Worm (Caenorhabditis elegans) whole organism, L2 larva: ENCODE results near the gene rars-2.

Experiments
- C34F6.9 ChIP-seq: fragments of 150-350 bp; optimal IDR thresholded peaks from 2 replicates; lab custom pipeline; 2014; ENCODE audit warnings: missing biosample characterization, missing genetic modification characterization
- F13H6.1 ChIP-seq: sonication (generic microtip); optimal IDR thresholded peaks from 2 replicates; lab custom pipeline; 2016; ENCODE audit warnings: missing genetic modification characterization, missing compliant biosample characterization
- R02D3.7 ChIP-seq: fragments of 150-350 bp; optimal IDR thresholded peaks from 2 replicates; lab custom pipeline; 2014; ENCODE audit warnings: missing biosample characterization, missing genetic modification characterization
- Y55F3AM.14 ChIP-seq: fragments of 200-800 bp; sonication (Bioruptor generic); optimal IDR thresholded peaks from 2 replicates; lab custom pipeline; 2018; ENCODE audit warnings: mild to moderate bottlenecking, missing genetic modification characterization, missing compliant biosample characterization
- ZK546.5 ChIP-seq: sonication (generic microtip); optimal IDR thresholded peaks from 2 replicates; lab custom pipeline; 2017; ENCODE audit warnings: missing biosample characterization, missing genetic modification characterization
- blmp-1 ChIP-seq: sonication (generic microtip); optimal IDR thresholded peaks from 2 replicates; lab custom pipeline; 2017; ENCODE audit warnings: missing genetic modification characterization, mild to moderate bottlenecking, missing compliant biosample characterization, antibody characterized with exemption, moderate library complexity; ENCODE audit not compliant: insufficient read depth
- ceh-82 ChIP-seq: fragments of 150-350 bp; optimal IDR thresholded peaks from 2 replicates; lab custom pipeline; 2014; ENCODE audit warnings: missing biosample characterization, missing genetic modification characterization
- elt-1 ChIP-seq: fragments of 150-350 bp; optimal IDR thresholded peaks from 2 replicates; lab custom pipeline; 2014; ENCODE audit warnings: missing biosample characterization, missing genetic modification characterization
- fos-1 ChIP-seq: fragments of 150-350 bp; optimal IDR thresholded peaks from 2 replicates; lab custom pipeline; 2014; ENCODE audit warnings: missing biosample characterization, missing genetic modification characterization
- lin-13 ChIP-seq: fragments of 150-350 bp; optimal IDR thresholded peaks from 2 replicates; lab custom pipeline; 2014; ENCODE audit warnings: missing biosample characterization, missing genetic modification reagents, missing genetic modification characterization
- lsy-2 ChIP-seq, 2 experiments: fragments of 150-350 bp in 1 of 2; sonication (generic microtip) in 1 of 2; optimal IDR thresholded peaks; 2 replicates each; lab custom pipeline; 2014 to 2017; ENCODE audit warnings: missing biosample characterization in 2 of 2, missing genetic modification characterization in 2 of 2
- mab-5 ChIP-seq: fragments of 150-350 bp; optimal IDR thresholded peaks from 2 replicates; lab custom pipeline; 2014; ENCODE audit warnings: missing biosample characterization, missing genetic modification characterization
- mbf-1 ChIP-seq: sonication (generic microtip); optimal IDR thresholded peaks from 2 replicates; lab custom pipeline; 2017; ENCODE audit warnings: missing biosample characterization, missing genetic modification characterization
- mdl-1 ChIP-seq, 2 experiments: fragments of 150-350 bp in 1 of 2; sonication (generic microtip) in 1 of 2; optimal IDR thresholded peaks; 2 replicates each; lab custom pipeline; 2017; ENCODE audit warnings: missing biosample characterization in 2 of 2, missing genetic modification characterization in 2 of 2
- nhr-10 ChIP-seq: sonication (generic microtip); optimal IDR thresholded peaks from 2 replicates; lab custom pipeline; 2017; ENCODE audit warnings: missing biosample characterization, missing genetic modification characterization
- nhr-12 ChIP-seq: fragments of 150-350 bp; optimal IDR thresholded peaks from 2 replicates; lab custom pipeline; 2014; ENCODE audit warnings: missing biosample characterization, missing genetic modification characterization
- nhr-21 ChIP-seq: fragments of 150-350 bp; optimal IDR thresholded peaks from 2 replicates; lab custom pipeline; 2014; ENCODE audit warnings: missing biosample characterization, missing genetic modification characterization
- nhr-23 ChIP-seq: fragments of 150-350 bp; optimal IDR thresholded peaks from 2 replicates; lab custom pipeline; 2014; ENCODE audit warnings: missing biosample characterization, missing genetic modification reagents, missing genetic modification characterization
- nhr-237 ChIP-seq: fragments of 150-350 bp; optimal IDR thresholded peaks from 2 replicates; lab custom pipeline; 2014; ENCODE audit warnings: missing biosample characterization, missing genetic modification characterization
- nhr-25 ChIP-seq: fragments of 150-350 bp; sonication (generic microtip); optimal IDR thresholded peaks from 3 replicates; lab custom pipeline; 2014; ENCODE audit warnings: missing biosample characterization, missing genetic modification characterization
- nhr-6 ChIP-seq: fragments of 150-350 bp; optimal IDR thresholded peaks from 2 replicates; lab custom pipeline; 2014; ENCODE audit warnings: missing biosample characterization, missing genetic modification characterization
- nhr-77 ChIP-seq: fragments of 150-350 bp; optimal IDR thresholded peaks from 2 replicates; lab custom pipeline; 2014; ENCODE audit warnings: missing biosample characterization, missing genetic modification characterization
- sem-4 ChIP-seq: fragments of 150-350 bp; optimal IDR thresholded peaks from 2 replicates; lab custom pipeline; 2014; ENCODE audit warnings: missing biosample characterization, missing genetic modification reagents, missing genetic modification characterization
- skn-1 ChIP-seq: sonication (generic microtip); optimal IDR thresholded peaks from 2 replicates; lab custom pipeline; 2017; ENCODE audit warnings: missing biosample characterization, missing genetic modification characterization
- sma-3 ChIP-seq: sonication (generic microtip); optimal IDR thresholded peaks from 2 replicates; lab custom pipeline; 2016; ENCODE audit warnings: missing genetic modification reagents, missing genetic modification characterization, missing compliant biosample characterization
- sma-9 ChIP-seq, 2 experiments: fragments of 150-350 bp in 1 of 2; sonication (generic microtip) in 1 of 2; optimal IDR thresholded peaks; 2 replicates each; lab custom pipeline; 2014 to 2016; ENCODE audit warnings: missing genetic modification characterization in 2 of 2, mild to moderate bottlenecking in 1 of 2, missing biosample characterization in 1 of 2, missing compliant biosample characterization in 1 of 2, missing genetic modification reagents in 1 of 2, moderate library complexity in 1 of 2
- snpc-4 ChIP-seq: fragments of 150-350 bp; optimal IDR thresholded peaks from 2 replicates; lab custom pipeline; 2014; ENCODE audit warnings: missing biosample characterization, missing genetic modification characterization
- unc-39 ChIP-seq: fragments of 150-350 bp; optimal IDR thresholded peaks from 2 replicates; lab custom pipeline; 2014; ENCODE audit warnings: missing biosample characterization, missing genetic modification characterization
- zag-1 ChIP-seq: fragments of 150-350 bp; optimal IDR thresholded peaks from 2 replicates; lab custom pipeline; 2014; ENCODE audit warnings: missing biosample characterization, missing genetic modification characterization
- ztf-1 ChIP-seq: fragments of 200-800 bp; sonication (Bioruptor generic); conservative IDR thresholded peaks from 2 replicates; pipeline ENCODE4 v1.3.6; 2022; ENCODE audit warnings: missing genetic modification characterization, missing compliant biosample characterization
- ztf-4 ChIP-seq: fragments of 150-350 bp; optimal IDR thresholded peaks from 2 replicates; lab custom pipeline; 2014; ENCODE audit warnings: missing biosample characterization, missing genetic modification characterization

Gene rars-2

ce11 chrII:6138138-6138537, 12.8 kb downstream of the rars-2 start:
- TF ChIP-seq mab-5 (tag; lab: Kevin White, UChicago) (no peak), R02D3.7 (no peak), nhr-77 (tag; lab: Kevin White, UChicago) (no peak), zag-1 (no peak), lin-13 (GFP tag; lab: Kevin White, UChicago) (no peak), sem-4 (tag; lab: Kevin White, UChicago) (no peak), nhr-237 (tag; lab: Kevin White, UChicago) (no peak), snpc-4 (tag; lab: Kevin White, UChicago) (no peak), mbf-1 (tag; lab: Kevin White, UChicago) (no peak), nhr-23 (no peak), nhr-12 (no peak), mdl-1 (tag; optimal IDR thresholded peaks at IDR 0.05; lab: Kevin White, UChicago) (no peak), C34F6.9 (tag; lab: Kevin White, UChicago) (no peak), sma-9 (GFP tag; optimal IDR thresholded peaks at IDR 0.05; lab: Kevin White, UChicago) (no peak), sma-9 (tag; optimal IDR thresholded peaks at IDR 0.05; lab: Kevin White, UChicago) (no peak)
- TF ChIP-seq, all 48 proteins: peak for 0

- no peak for TF ChIP-seq ztf-4
- TF ChIP-seq skn-1, result no peak
- no peak for TF ChIP-seq unc-39 (tag; lab: Kevin White, UChicago)
- TF ChIP-seq mdl-1 (tag; optimal IDR thresholded peaks at IDR 0.05; lab: Kevin White, UChicago), result no peak
- TF ChIP-seq, all 48 proteins: peak for 0
Measured at ce11 chrII:6139484-6139883, 14.1 kb downstream of the rars-2 start.

ce11 chrII:6142539-6142938, 17.2 kb downstream of the rars-2 start:
- TF ChIP-seq mbf-1 (tag; lab: Kevin White, UChicago) (no peak), skn-1 (no peak)

- no peak for TF ChIP-seq mab-5 (tag; lab: Kevin White, UChicago)
- no peak for TF ChIP-seq lsy-2 (tag; optimal IDR thresholded peaks at IDR 0.05; lab: Kevin White, UChicago)
- TF ChIP-seq ceh-82 (tag; lab: Kevin White, UChicago), result no peak
- no peak for TF ChIP-seq sem-4 (tag; lab: Kevin White, UChicago)
- TF ChIP-seq ZK546.5 (tag; lab: Kevin White, UChicago), result no peak
Measured at ce11 chrII:6147131-6147530, 21.8 kb downstream of the rars-2 start.

- TF ChIP-seq nhr-23, result no peak
- TF ChIP-seq sma-9 (GFP tag; optimal IDR thresholded peaks at IDR 0.05; lab: Kevin White, UChicago), result peak; percentile 33
- no peak for TF ChIP-seq sma-9 (tag; optimal IDR thresholded peaks at IDR 0.05; lab: Kevin White, UChicago)
- peak in 1 of 2 experiments; percentile 21 for TF ChIP-seq lsy-2 (tag; optimal IDR thresholded peaks at IDR 0.05; lab: Kevin White, UChicago)
- peak; percentile 14 for TF ChIP-seq zag-1
- TF ChIP-seq, all 48 proteins: peak for 3
Measured at ce11 chrII:6148369-6148768, 23.0 kb downstream of the rars-2 start.

- TF ChIP-seq lsy-2 (tag; optimal IDR thresholded peaks at IDR 0.05; lab: Kevin White, UChicago) (peak in 1 of 2 experiments; percentile 0), Y55F3AM.14 (no peak)
Measured at ce11 chrII:6149434-6149833, 24.1 kb downstream of the rars-2 start.

- no peak for TF ChIP-seq nhr-237 (tag; lab: Kevin White, UChicago)
Measured at ce11 chrII:6158111-6158510, 32.8 kb downstream of the rars-2 start.

ce11 chrII:6160994-6161393, 35.6 kb downstream of the rars-2 start, which contains the start of gene exp-1:
TSS of gene exp-1 (minus strand) at chrII:6161094.
- no peak for TF ChIP-seq nhr-10 (tag; lab: Kevin White, UChicago)
- TF ChIP-seq unc-39 (tag; lab: Kevin White, UChicago), result no peak
- TF ChIP-seq mdl-1 (tag; optimal IDR thresholded peaks at IDR 0.05; lab: Kevin White, UChicago), result no peak
- TF ChIP-seq nhr-237 (tag; lab: Kevin White, UChicago), result no peak
- no peak for TF ChIP-seq zag-1
- TF ChIP-seq sma-9 (GFP tag; optimal IDR thresholded peaks at IDR 0.05; lab: Kevin White, UChicago), result no peak
- no peak for TF ChIP-seq sma-9 (tag; optimal IDR thresholded peaks at IDR 0.05; lab: Kevin White, UChicago)
- no peak for TF ChIP-seq F13H6.1
- no peak for TF ChIP-seq nhr-21 (tag; lab: Kevin White, UChicago)
- no peak for TF ChIP-seq sem-4 (tag; lab: Kevin White, UChicago)
- TF ChIP-seq nhr-12, result no peak
- no peak for TF ChIP-seq ztf-1 (GFP tag; lab: Robert Waterston, UW)
- TF ChIP-seq nhr-77 (tag; lab: Kevin White, UChicago), result no peak
- TF ChIP-seq nhr-6 (tag; lab: Kevin White, UChicago), result no peak
- no peak for TF ChIP-seq skn-1
- TF ChIP-seq ztf-4, result no peak
- TF ChIP-seq sma-3 (GFP tag; lab: Kevin White, UChicago), result no peak
- TF ChIP-seq fos-1 (tag; lab: Kevin White, UChicago), result no peak
- TF ChIP-seq elt-1 (tag; lab: Kevin White, UChicago), result no peak
- TF ChIP-seq blmp-1, result no peak
- no peak for TF ChIP-seq nhr-25 (tag; lab: Kevin White, UChicago)
